Worm (Caenorhabditis elegans) whole organism, young adult: ENCODE data around the gene W09G12.7.

Experiments used
- F55B11.4 ChIP-seq: sonication (generic microtip); optimal IDR thresholded peaks from 2 replicates; lab custom pipeline; 2016; ENCODE audit warnings: missing compliant biosample characterization, missing genetic modification characterization, borderline replicate concordance; ENCODE audit not compliant: insufficient read depth
- K11D2.4 ChIP-seq: fragments of 200-800 bp; sonication (Bioruptor generic); IDR thresholded peaks from 2 replicates; pipeline ENCODE4 v1.3.6; 2022; ENCODE audit warnings: missing genetic modification reagents, missing genetic modification characterization, missing compliant biosample characterization
- ceh-58 ChIP-seq: fragments of 200-800 bp; sonication (Bioruptor generic); IDR thresholded peaks from 2 replicates; pipeline ENCODE4 v1.3.6; 2022; ENCODE audit warnings: missing genetic modification characterization, missing compliant biosample characterization
- him-1 ChIP-seq: sonication (generic microtip); optimal IDR thresholded peaks from 2 replicates; lab custom pipeline; 2016; ENCODE audit warnings: missing genotype, missing genetic modification reagents, missing genetic modification characterization, missing compliant biosample characterization
- rec-8 ChIP-seq, 2 experiments: sonication (generic microtip); optimal IDR thresholded peaks; 2 replicates each; lab custom pipeline; 2016; ENCODE audit warnings: mild to moderate bottlenecking in 2 of 2, missing genetic modification characterization in 2 of 2, missing genetic modification reagents in 2 of 2, missing genotype in 2 of 2, missing biosample characterization in 1 of 2, missing compliant biosample characterization in 1 of 2, moderate library complexity in 1 of 2
- snpc-3.4 ChIP-seq: sonication (generic microtip); optimal IDR thresholded peaks from 2 replicates; lab custom pipeline; 2017; ENCODE audit warnings: missing genetic modification characterization, mild to moderate bottlenecking, missing compliant biosample characterization, antibody characterized with exemption, moderate library complexity, missing genotype, missing genetic modification reagents
- snpc-4 ChIP-seq, 5 experiments: fragments of 150-350 bp in 1 of 5; sonication (generic microtip) in 4 of 5; optimal IDR thresholded peaks; 2 replicates each; lab custom pipeline; 2014 to 2018; ENCODE audit warnings: missing genetic modification characterization in 5 of 5, missing biosample characterization in 3 of 5, antibody characterized with exemption in 2 of 5, mild to moderate bottlenecking in 2 of 5, missing compliant biosample characterization in 2 of 5, missing genotype in 2 of 5, moderate library complexity in 2 of 5, missing genetic modification reagents in 1 of 5

- TF ChIP-seq ceh-58 (GFP tag; lab: Robert Waterston, UW) (no peak), F55B11.4 (tag; lab: Kevin White, UChicago) (no peak), snpc-4 (GFP tag; optimal IDR thresholded peaks at IDR 0.05; lab: Kevin White, UChicago) (no peak), snpc-4 (tag; optimal IDR thresholded peaks at IDR 0.05; lab: Kevin White, UChicago) (peak in 1 of 4 experiments; percentile 81), K11D2.4 (GFP tag; lab: Robert Waterston, UW) (no peak), him-1 (no peak), rec-8 (tag; optimal IDR thresholded peaks at IDR 0.05; lab: Kevin White, UChicago) (no peak), snpc-3.4 (tag; lab: Kevin White, UChicago) (no peak)
Measured at ce11 chrIV:1211902-1212301, 17.0 kb upstream of the W09G12.7 start.
